Worm (Caenorhabditis elegans): Measurements from ENCODE around the gene meg-3.

The meg-3 gene

DNA sequence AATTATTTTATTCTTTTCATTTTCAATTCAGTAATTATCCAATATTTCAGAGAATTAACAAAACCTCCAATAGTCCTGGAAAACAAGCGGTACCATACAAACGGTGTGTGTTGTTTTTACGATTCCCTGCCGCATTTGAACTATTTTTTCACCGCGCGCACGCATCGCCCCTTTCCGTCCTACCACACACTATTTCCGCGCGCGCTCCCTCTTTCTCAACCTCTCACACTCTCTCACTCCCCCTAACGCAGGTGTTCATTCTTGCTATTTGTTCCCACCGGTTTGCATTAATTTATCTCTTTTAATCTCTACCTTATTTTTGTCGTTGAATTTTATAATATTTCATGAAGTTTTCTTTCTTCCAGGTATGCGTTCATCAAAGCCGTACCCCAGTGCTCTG is 11.7 kb downstream of the meg-3 start, which contains the start of gene F52D2.12:
Gene F52D2.12, plus strand, starts transcription at position 307 of the 400 bp plus-strand sequence.
- TF ChIP-seq unc-62 (GFP tag; optimal IDR thresholded peaks at IDR 0.05), result no peak

DNA sequence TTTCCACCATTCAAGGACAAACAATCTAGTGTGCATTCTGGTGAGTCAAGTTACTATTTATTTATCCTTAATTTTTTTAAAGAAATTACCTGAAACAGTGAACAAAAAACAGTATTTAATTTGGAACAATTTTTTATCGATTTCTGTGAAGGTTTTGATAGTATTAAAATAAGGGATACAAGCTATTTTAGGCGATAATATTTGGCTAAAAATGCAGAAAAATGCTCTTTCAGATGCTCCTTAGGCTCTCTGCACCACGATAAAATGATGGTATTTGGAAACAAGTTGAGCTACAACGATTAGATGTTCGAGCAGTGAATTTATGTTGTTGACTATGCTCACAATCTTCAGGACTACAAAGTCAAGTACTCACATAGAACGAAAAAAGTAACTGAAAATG is 13.7 kb downstream of the meg-3 start, which contains the start of gene F52D2.6:
Gene F52D2.6, plus strand, starts transcription at position 301 of the 400 bp plus-strand sequence.
- no peak for TF ChIP-seq unc-62 (GFP tag; optimal IDR thresholded peaks at IDR 0.05)

DNA sequence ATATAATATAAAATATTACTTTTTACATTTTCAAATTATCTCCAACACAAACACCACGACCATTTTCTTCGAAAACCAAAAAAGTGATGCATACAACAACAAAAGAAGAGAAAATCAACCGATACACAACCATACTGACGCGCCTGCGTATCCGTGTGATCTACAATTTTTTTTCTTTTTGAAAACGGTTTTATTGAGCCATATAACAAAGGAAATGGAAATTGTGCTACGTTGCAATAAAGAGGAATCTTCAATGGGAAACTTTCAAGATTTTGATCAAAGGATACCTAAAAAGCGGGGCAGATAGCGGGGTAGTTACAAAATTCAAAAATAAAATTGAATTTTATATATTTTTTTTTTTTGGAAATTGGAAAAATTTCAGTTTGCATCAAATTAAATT is 14.7 kb downstream of the meg-3 start, which contains the start of gene F52D2.5:
Gene F52D2.5, minus strand, starts transcription at position 101 of the 400 bp plus-strand sequence.
- TF ChIP-seq unc-62 (GFP tag; optimal IDR thresholded peaks at IDR 0.05), result no peak

DNA sequence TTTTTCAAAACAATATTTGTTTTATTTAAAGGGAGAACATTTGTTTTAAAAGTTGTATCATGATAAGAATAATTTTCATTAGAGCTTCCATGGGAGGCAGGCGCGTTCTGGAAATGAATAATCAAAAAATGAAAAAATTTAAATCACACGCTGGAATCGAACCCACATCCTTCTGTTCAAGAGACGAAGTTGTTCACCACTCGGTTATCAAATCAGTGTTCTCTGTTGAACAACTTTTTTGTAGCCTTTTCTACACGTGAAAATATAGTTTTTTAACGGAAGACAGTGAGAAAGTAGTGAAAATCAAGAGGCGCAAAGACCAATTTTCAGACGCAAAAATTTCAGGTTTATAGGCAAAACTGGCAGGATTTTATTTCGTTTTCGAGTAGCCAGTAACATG is 16.6 kb downstream of the meg-3 start:
- no peak for TF ChIP-seq unc-62 (GFP tag; optimal IDR thresholded peaks at IDR 0.05)

DNA sequence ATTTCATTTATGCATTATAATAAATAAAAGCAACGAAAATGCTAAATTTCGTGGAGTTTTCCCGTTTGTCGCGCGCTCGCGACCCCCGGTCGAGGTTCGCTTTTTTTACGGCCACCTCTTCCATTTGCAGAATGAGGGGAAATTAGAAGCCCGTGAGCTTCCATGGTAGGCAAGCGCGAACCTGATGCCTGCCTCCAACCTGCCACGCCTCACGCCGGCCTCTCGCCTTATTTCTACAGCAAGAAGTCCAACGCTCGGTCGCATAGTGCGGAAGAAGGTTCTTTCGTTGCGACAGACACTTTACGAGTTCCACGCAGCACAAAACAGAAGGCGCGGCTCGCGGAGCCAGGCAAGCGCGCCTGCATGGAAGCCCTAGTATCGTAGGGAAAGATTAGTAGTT is 17.8 kb downstream of the meg-3 start:
- TF ChIP-seq unc-62 (GFP tag; optimal IDR thresholded peaks at IDR 0.05), result no peak

DNA sequence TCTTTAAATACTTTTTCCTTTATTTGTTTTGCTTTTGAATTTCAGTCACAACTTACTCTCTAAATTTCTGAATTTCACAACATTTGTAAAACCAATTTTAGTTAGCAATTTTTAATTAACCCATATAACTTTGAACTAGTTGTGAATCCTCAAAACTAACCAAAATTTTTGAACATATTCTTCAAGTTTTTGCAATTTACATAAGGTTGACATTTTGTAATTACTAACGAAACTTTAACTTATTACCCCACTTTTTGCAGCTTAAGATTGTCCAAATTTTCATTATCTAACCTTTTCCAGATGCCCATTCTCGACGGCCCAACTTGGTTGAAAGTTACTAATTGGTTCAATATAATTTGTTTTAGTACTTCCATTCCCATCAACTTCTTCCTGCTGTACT is 19.8 kb downstream of the meg-3 start, which contains the start of gene str-79:
Gene str-79, plus strand, starts transcription at position 301 of the 400 bp plus-strand sequence.
- TF ChIP-seq unc-62 (GFP tag; optimal IDR thresholded peaks at IDR 0.05), result no peak

DNA sequence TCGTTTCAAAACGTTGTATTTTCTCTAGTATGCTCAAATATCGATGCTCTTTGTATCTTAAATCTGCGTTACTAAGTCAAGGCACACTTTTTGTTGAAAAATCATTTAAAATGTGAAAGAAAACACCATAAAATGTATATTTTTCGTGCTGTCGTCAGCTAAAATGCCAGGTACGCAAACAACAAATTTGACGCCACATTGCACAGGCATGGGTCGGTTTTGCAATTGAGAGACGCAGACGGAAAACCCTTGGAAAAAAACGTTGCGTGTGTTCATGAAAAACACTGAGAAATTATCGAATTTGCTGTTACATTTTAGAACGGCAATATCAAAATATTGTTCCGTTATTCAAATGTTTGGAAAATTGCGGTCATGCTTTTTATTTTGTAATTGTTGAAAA is 24.6 kb downstream of the meg-3 start:
- TF ChIP-seq unc-62 (GFP tag; optimal IDR thresholded peaks at IDR 0.05), result no peak

DNA sequence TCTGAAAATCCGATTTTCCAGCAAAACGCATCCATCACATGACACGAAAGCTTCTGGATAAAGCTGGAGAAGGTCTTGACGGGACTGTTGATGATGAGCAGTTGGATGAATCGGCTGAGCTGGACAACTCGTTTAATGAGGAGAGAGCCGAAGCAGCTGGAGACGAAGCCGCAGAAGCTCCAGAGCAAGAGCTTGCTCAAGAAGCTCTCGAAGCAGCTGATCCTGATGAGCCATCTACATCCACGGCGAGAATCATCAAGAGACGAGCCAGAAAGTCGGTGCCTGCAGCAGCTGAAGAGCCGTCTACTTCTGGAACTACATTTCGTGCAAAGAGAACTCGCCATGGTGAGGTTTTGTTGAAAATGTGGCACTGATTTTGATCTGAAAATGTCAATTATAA is 25.0 kb downstream of the meg-3 start:
- TF ChIP-seq unc-62 (GFP tag; optimal IDR thresholded peaks at IDR 0.05), result no peak

DNA sequence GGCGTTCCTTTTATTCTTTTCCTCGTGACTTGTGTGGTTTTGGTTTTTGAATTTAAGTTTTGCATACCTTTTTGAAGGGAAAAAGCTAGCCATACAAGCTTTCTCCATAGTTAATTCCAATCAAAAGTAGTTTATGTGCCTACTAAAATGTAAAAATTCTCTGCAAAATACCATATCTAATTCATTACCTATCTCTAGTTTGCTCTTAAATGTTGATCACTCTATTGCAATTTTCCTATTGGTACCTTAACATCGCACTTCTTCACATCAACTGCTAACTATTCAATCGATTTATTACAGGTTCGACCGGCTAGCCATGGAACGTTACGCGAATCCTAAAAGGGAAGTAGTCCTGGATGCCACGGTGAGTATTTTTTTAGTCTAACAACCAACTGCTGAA is 27.1 kb downstream of the meg-3 start, which contains the start of gene F52D2.7:
Gene F52D2.7, plus strand, starts transcription at position 301 of the 400 bp plus-strand sequence.
- TF ChIP-seq unc-62 (GFP tag; optimal IDR thresholded peaks at IDR 0.05), result no peak

DNA sequence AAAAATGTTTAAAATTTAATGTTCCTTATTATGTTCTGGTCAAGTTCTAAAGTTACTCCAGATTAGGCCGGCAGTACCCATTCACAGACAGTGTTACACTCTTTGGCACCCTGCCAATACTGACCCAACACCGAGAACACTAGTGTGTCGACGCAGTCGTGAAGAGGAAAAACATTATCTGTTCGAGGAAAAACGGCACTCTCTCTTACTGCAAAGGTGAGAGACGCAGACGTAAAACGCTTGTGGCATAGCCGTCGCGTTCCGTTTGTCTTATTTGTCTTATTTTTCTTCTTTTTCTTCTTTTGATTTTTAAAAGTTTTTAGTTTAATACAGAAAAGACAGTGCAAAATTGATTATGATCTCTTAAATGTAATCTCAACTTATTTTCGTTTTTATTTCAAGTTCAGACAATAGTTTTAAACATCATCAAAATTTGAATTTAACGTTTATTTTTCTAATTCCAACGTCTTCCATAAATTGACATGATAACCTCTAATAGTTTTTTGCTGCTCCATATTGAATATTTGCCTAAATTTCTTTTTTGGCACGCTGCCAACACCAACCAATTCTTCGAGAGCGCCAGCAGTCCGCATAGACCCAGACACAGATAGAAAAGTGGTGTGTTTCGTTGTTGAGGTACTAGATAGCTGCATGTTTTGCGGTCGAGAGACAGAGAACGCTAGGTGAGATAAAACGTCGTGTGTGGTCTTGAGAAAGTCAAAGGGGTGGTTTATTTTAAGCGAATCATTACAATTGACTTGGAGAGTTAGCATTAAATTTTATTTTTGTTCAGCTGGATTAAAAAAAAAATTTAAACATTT is 28.3 kb downstream of the meg-3 start:
- no peak for TF ChIP-seq unc-62 (GFP tag; optimal IDR thresholded peaks at IDR 0.05)

DNA sequence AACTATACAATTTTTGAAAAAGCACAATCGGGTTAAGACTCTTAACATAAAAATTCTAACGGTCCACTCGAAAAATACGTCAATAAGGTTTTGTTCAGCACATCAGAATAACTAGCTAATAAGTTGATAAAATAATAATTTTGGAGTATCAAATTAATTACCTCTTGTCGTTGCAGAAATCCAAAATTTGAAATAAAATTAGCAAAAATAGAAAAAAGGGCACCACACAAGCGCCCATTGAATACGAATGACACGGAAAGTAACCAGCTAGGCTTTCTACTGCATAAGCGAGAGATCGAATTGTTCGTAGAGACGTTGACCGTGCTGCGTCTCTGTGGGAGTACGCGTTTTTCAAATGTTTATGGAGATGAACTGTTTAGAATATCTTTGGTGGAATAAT is 30.3 kb downstream of the meg-3 start:
- TF ChIP-seq unc-62 (GFP tag; optimal IDR thresholded peaks at IDR 0.05), result no peak

DNA sequence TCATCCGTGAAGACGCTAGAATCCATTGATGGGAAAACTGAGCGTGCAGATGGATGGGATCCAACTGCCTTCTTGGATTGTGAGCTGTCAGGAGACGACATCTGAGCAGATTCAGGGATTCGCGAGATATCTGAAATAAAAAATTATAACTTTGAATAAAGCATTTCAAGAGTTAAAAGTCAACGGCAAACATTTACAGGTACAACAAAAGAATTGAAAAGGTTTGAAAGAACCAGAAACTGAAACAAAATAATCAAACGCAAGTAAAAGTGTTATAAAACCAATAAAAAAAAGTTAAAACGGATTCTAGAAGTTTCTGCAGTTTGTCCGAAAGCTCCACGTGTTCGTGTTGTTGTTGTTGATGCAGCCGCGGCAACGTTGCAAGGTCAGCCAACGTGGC is 49.5 kb downstream of the meg-3 start, which contains the start of gene Y59E1A.4:
Gene Y59E1A.4, minus strand, starts transcription at position 101 of the 400 bp plus-strand sequence.
- no peak for TF ChIP-seq unc-62 (GFP tag; optimal IDR thresholded peaks at IDR 0.05)

DNA sequence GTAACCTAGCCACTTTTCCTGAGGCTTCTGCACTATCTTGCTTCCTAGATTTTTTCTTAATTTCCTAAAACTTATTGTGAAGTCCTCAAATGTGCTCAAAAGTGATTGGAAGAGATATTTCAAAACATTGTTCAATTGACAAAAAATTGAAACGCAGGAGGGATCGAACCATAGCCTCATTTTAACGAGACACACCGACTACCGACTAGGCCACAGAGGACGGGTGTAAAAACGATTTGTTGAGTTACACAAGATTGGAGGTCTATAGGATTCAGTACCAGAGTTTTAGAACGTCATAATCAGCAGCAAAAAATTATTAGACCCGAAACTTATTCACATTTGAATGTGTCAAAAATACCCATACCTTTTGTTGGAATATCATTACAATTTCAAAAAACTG is 50.2 kb downstream of the meg-3 start:
- no peak for TF ChIP-seq unc-62 (GFP tag; optimal IDR thresholded peaks at IDR 0.05)

Data from whole organism, dauer.